Worm (Caenorhabditis elegans): ENCODE data around the gene srlf-37.
A peak's percentile ranks its signal among the peaks of the same experiment; 100 is the strongest.

Gene srlf-37

ce11 chrV:604105-604504 lies at the start of gene srlf-37:
Gene srlf-37 (minus strand): TSS chrV:604205.
- no peak for TF ChIP-seq unc-62 (GFP tag; optimal IDR thresholded peaks at IDR 0.05)

DNA sequence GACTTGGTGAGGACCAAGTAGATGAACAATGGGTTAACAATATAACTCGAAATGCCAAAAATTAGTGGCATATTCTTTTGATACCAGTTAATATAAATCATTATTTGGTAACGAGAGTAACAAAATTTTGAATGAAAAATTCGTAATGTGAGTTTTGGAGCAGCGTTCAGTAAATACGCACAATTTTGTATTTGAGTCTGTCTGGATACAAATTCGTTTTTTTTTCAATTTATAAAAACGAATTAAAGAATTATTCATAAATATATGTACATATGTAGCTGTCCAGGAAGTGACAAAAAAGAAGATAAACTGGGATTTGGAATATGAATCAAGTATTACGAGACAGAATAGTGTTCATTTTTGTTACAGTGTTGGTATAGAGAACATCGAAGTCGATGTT lies 48.9 kb upstream of the srlf-37 start, which contains the start of gene srj-5:
srj-5 (minus strand) TSS at position 101 of the 400 bp plus-strand sequence.
- TF ChIP-seq unc-62 (GFP tag; optimal IDR thresholded peaks at IDR 0.05), result no peak

DNA sequence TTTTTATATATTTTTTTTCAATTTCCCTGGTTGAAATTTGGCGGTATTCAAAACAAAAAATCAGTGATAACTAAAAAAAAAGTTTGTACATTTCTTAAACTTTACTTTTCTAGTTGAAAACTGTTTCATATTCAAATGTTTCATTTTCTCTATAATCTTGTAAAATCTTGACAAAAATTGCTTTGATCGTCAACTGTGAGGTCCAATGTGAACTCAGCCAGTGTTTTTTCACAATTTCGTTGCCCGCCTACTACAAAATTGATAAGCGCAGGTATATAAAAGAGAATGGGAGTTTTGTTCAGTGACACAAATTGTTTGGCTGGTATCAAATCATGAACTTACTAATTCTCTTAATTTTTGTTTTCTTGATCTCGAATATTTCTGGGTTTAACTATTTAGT lies 42.9 kb upstream of the srlf-37 start, which contains the start of gene ugt-42:
ugt-42 (plus strand) TSS at position 301 of the 400 bp plus-strand sequence.
- TF ChIP-seq unc-62 (GFP tag; optimal IDR thresholded peaks at IDR 0.05), result no peak

DNA sequence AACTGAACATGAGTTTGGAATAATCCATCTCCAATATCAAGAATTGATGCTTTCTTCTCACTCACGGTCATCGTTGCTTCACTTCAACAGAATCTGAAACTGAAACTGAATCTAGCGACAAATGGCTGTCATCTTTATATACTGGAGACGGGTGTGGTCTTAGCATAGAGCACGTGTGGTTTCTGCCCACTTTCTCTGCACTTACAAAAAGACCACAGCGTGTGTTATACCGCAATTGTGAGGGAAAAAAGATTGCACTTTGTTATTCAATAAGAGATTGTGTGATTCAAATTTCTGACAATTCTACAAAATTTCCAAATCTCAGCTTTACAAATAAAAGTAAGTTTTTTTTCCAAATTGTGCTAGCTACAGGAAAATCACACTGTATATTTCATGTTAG lies 42.1 kb upstream of the srlf-37 start, which contains the start of gene F48G7.12:
F48G7.12 (minus strand) TSS at position 101 of the 400 bp plus-strand sequence.
- TF ChIP-seq unc-62 (GFP tag; optimal IDR thresholded peaks at IDR 0.05), result no peak

ce11 chrV:642750-643149 lies 38.7 kb upstream of the srlf-37 start, which contains the start of gene nhr-190:
Gene nhr-190 (minus strand): TSS chrV:642924.
- no peak for TF ChIP-seq unc-62 (GFP tag; optimal IDR thresholded peaks at IDR 0.05)

DNA sequence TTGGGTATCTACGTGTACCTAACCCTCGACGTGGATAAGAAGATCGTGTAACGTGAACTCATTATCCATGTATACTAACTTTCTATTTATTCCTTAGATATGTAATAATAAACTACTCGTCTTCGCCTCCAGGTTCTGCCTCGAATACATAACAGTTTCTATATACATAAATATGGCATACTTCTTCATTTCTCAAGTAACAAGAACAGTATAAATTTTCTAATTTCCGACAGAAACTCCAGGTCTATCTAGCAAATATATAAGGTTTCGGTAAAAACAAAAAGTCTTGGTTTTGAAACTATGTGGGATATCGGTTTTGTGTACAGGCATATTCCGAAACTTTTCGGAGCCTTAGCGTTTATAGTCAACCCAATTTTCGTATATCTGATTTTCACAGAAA lies 34.3 kb upstream of the srlf-37 start, which contains the start of gene srj-37:
srj-37 (plus strand) TSS at position 301 of the 400 bp plus-strand sequence.
- no peak for TF ChIP-seq unc-62 (GFP tag; optimal IDR thresholded peaks at IDR 0.05)

- TF ChIP-seq unc-62 (GFP tag; optimal IDR thresholded peaks at IDR 0.05), result no peak
Measured at ce11 chrV:636281-636680, 32.3 kb upstream of the srlf-37 start, which contains the start of gene pals-31. Gene pals-31 (plus strand): TSS chrV:636581.

- TF ChIP-seq unc-62 (GFP tag; optimal IDR thresholded peaks at IDR 0.05), result no peak
Measured at ce11 chrV:635630-636029, 31.6 kb upstream of the srlf-37 start.

- TF ChIP-seq unc-62 (GFP tag; optimal IDR thresholded peaks at IDR 0.05), result no peak
Measured at ce11 chrV:634855-635254, 30.9 kb upstream of the srlf-37 start, which contains the start of gene F48G7.10. Gene F48G7.10 (minus strand): TSS chrV:634955.

DNA sequence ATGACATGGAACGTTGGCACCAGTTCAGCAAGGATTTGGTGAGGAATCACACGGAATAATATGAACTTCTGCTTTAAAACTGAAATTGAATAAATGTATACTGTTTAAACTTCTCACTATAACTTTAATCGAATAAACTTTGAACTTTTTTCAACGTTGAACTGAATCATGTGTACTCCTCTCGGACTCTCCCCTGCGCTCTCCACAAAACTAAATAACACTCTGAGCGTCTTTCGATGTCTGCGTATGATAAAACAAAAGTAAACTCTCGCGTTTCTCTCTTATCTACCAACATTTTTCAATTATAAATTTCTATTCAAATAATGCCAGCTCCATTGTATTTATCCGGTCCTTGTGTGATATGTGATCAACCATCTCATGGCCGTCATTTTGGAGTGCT lies 27.8 kb upstream of the srlf-37 start:
- TF ChIP-seq unc-62 (GFP tag; optimal IDR thresholded peaks at IDR 0.05), result no peak

ce11 chrV:628527-628926 lies 24.5 kb upstream of the srlf-37 start, which contains the start of gene F48G7.9:
Gene F48G7.9 (minus strand): TSS chrV:628627.
- no peak for TF ChIP-seq unc-62 (GFP tag; optimal IDR thresholded peaks at IDR 0.05)

DNA sequence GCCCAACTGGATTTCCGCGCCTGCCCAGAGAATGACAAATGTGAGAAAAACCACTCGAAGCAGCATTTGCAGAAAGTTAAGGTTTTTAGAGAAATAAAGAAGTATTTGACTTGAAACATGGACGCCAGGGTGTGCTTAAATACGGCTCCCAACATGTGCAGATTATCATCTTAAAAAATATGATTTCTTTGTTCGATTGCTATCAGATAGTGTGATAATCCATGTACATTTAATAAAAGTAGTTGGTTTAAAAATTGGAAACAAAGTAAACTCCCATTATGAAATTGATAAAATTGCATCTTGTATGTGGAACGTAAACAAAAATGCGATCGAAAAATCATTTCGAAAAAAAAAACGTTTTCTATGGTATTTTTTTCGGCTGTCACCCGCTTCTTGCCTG lies 23.6 kb upstream of the srlf-37 start, which contains the start of gene F48G7.8:
F48G7.8 (minus strand) TSS at position 101 of the 400 bp plus-strand sequence.
- no peak for TF ChIP-seq unc-62 (GFP tag; optimal IDR thresholded peaks at IDR 0.05)

DNA sequence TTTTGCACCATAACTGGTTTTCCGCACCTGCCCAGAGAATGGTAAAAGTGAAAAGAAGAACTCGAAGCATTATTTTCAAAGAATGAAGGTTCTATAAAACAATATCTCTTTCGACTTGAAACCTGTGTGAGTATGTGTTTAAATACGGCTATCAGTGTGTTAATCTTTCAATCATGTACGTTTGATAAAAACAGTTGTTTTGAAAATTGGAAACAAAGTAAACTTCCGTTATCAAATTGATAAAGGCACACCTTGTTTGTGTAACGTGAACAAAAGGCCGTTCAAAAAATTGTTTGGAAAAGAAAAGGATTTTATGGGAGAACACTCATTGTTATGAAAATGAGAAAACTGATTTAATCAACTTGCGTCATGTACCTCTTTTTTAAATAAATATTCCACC lies 22.3 kb upstream of the srlf-37 start, which contains the start of gene F48G7.7:
F48G7.7 (minus strand) TSS at position 101 of the 400 bp plus-strand sequence.
- TF ChIP-seq unc-62 (GFP tag; optimal IDR thresholded peaks at IDR 0.05), result no peak

ce11 chrV:624922-625321 lies 20.9 kb upstream of the srlf-37 start, which contains the start of gene srt-17:
Gene srt-17 (minus strand): TSS chrV:625022.
- no peak for TF ChIP-seq unc-62 (GFP tag; optimal IDR thresholded peaks at IDR 0.05)

DNA sequence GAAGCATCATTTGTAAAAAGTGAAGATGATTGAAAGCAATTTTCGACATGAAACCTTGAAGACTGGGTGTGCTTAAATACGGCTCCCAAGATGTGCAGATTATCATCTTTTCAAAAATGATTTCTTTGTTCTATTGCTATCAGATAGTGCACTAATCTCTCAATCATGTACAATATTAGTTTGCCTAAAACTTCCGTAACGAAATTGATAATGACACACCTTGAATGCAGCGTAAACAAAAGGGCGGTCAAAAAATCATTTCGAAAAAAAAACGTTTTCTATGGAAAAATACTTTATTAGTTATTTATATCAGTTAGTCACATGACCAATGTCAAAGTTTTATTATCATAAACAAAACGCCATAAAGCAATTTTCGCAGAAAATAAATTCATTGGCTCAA lies 18.9 kb upstream of the srlf-37 start, which contains the start of gene F48G7.5:
F48G7.5 (minus strand) TSS at position 34 of the 400 bp plus-strand sequence.
- no peak for TF ChIP-seq unc-62 (GFP tag; optimal IDR thresholded peaks at IDR 0.05)

- TF ChIP-seq unc-62 (GFP tag; optimal IDR thresholded peaks at IDR 0.05), result no peak
Measured at ce11 chrV:620987-621386, 17.0 kb upstream of the srlf-37 start.

- TF ChIP-seq unc-62 (GFP tag; optimal IDR thresholded peaks at IDR 0.05), result peak; percentile 31
Measured at ce11 chrV:619054-619453, 15.0 kb upstream of the srlf-37 start, which contains the start of gene F48G7.4. Gene F48G7.4 (plus strand): TSS chrV:619453.

All from whole organism, dauer.